Worm (Caenorhabditis elegans) whole organism, L1 larva: ENCODE measurements around the gene srw-68.

Experiments
- egl-27 ChIP-seq, 2 experiments: fragments of 150-350 bp in 1 of 2; sonication (generic microtip); optimal IDR thresholded peaks; 3 replicates each; lab custom pipeline; 2017 to 2018; ENCODE audit warnings: missing biosample characterization in 2 of 2, missing genetic modification characterization in 2 of 2, missing genetic modification reagents in 2 of 2
- fos-1 ChIP-seq: fragments of 150-350 bp; optimal IDR thresholded peaks from 2 replicates; lab custom pipeline; 2014; ENCODE audit warnings: missing biosample characterization, missing genetic modification characterization
- lin-15B ChIP-seq: fragments of 150-350 bp; sonication (generic microtip); optimal IDR thresholded peaks from 3 replicates; lab custom pipeline; 2014; ENCODE audit warnings: missing biosample characterization, missing genetic modification characterization
- lin-39 ChIP-seq: fragments of 150-350 bp; optimal IDR thresholded peaks from 2 replicates; lab custom pipeline; 2014; ENCODE audit warnings: missing biosample characterization, missing genetic modification reagents, missing genetic modification characterization
- pag-3 ChIP-seq: sonication (generic microtip); optimal IDR thresholded peaks from 2 replicates; lab custom pipeline; 2017; ENCODE audit warnings: missing genetic modification characterization, mild to moderate bottlenecking, missing compliant biosample characterization, antibody characterized with exemption, borderline replicate concordance; ENCODE audit not compliant: insufficient read depth
- pqm-1 ChIP-seq: sonication (generic microtip); optimal IDR thresholded peaks from 3 replicates; lab custom pipeline; 2017; ENCODE audit warnings: missing biosample characterization, missing genetic modification characterization
- snpc-4 ChIP-seq: fragments of 150-350 bp; optimal IDR thresholded peaks from 2 replicates; lab custom pipeline; 2014; ENCODE audit warnings: missing biosample characterization, missing genetic modification characterization
- unc-130 ChIP-seq: fragments of 150-350 bp; optimal IDR thresholded peaks from 2 replicates; lab custom pipeline; 2017; ENCODE audit warnings: missing biosample characterization, missing genetic modification characterization, inconsistent platforms
- ztf-11 ChIP-seq, 2 experiments: sonication (generic microtip); optimal IDR thresholded peaks; 2 replicates each; lab custom pipeline; 2016 to 2017; ENCODE audit warnings: missing genetic modification characterization in 2 of 2, missing biosample characterization in 1 of 2, missing compliant biosample characterization in 1 of 2

DNA sequence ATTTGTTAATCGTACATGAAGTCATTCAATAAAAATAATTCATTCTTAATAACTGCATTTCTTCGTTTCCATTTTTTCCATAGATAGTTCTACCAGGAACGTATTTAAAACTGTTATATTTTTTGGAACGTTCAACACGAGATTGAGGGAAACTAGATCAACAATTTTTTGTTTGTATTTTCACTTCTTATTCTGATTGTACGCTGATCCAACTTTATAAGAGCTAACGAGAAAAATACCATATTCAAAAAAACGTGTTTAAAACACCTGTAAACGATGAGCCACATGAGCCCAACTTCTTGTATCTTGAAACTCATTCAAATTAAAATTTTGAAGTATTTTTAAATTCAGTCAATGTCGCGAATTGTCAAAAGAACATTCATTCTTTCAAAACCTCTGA, 9.9 kb downstream of the srw-68 start:
- no peak for TF ChIP-seq egl-27 (tag; optimal IDR thresholded peaks at IDR 0.05; lab: Kevin White, UChicago)
- no peak for TF ChIP-seq lin-39 (tag; lab: Kevin White, UChicago)
- no peak for TF ChIP-seq fos-1 (tag; lab: Kevin White, UChicago)
- TF ChIP-seq unc-130 (tag; lab: Kevin White, UChicago), result no peak
- no peak for TF ChIP-seq pqm-1
- TF ChIP-seq snpc-4 (tag; lab: Kevin White, UChicago), result no peak
- no peak for TF ChIP-seq lin-15B (tag; lab: Kevin White, UChicago)
- TF ChIP-seq pag-3 (tag; lab: Kevin White, UChicago), result no peak
- TF ChIP-seq ztf-11 (tag; optimal IDR thresholded peaks at IDR 0.05; lab: Kevin White, UChicago), result no peak
